Comparison of ENCODE assay signal across 5 fruit fly cellular contexts in genomic region chr3L:21886883-21887559, dm6.
TF ChIP-seq lines count a peak whose summit lies in the region.

No protein-coding gene starts in this region.

- TF ChIP-seq CTCF in whole organism, embryonic (GFP tag; optimal IDR thresholded peaks at IDR 0.05; lab: Kevin White, UChicago), result no peak

TF ChIP-seq in whole organism, adult, 20 proteins besides CTCF, POLR2A, EP300 and RAD21:
- TF ChIP-seq pad (GFP tag; optimal IDR thresholded peaks at IDR 0.05; lab: Kevin White, UChicago) (no peak), Mnt (GFP tag; optimal IDR thresholded peaks at IDR 0.05; lab: Kevin White, UChicago) (no peak), CG11617 (GFP tag; optimal IDR thresholded peaks at IDR 0.05; lab: Kevin White, UChicago) (no peak), tj (GFP tag; optimal IDR thresholded peaks at IDR 0.05; lab: Kevin White, UChicago) (peak; percentile 36), CG7045 (GFP tag; optimal IDR thresholded peaks at IDR 0.05; lab: Kevin White, UChicago) (no peak), ovo (GFP tag; optimal IDR thresholded peaks at IDR 0.05; lab: Kevin White, UChicago) (no peak), Clk (GFP tag; optimal IDR thresholded peaks at IDR 0.05; lab: Kevin White, UChicago) (no peak), CG7101 (tag; optimal IDR thresholded peaks at IDR 0.05; lab: Kevin White, UChicago) (no peak), cic (GFP tag; optimal IDR thresholded peaks at IDR 0.05; lab: Kevin White, UChicago) (peak; percentile 23), toe (GFP tag; optimal IDR thresholded peaks at IDR 0.05; lab: Kevin White, UChicago) (no peak), kay (GFP tag; lab: Kevin White, UChicago; ENCODE audit: borderline replicate concordance) (peak; percentile 90), CG33017 (tag; optimal IDR thresholded peaks at IDR 0.05; lab: Kevin White, UChicago) (no peak), CG1620 (GFP tag; optimal IDR thresholded peaks at IDR 0.05; lab: Kevin White, UChicago) (no peak), bab1 (GFP tag; optimal IDR thresholded peaks at IDR 0.05; lab: Kevin White, UChicago) (no peak)

TF ChIP-seq in whole organism, embryonic, 481 proteins besides CTCF, POLR2A, EP300 and RAD21 (continues in another document):
- no peak for TF ChIP-seq CG16863 (GFP tag; optimal IDR thresholded peaks at IDR 0.05; lab: Kevin White, UChicago)
- TF ChIP-seq Vsx1 (GFP tag; optimal IDR thresholded peaks at IDR 0.05; lab: Kevin White, UChicago), result no peak
- TF ChIP-seq Med (GFP tag; lab: Kevin White, UChicago), result peak; percentile 39
- no peak for TF ChIP-seq Spps (tag; optimal IDR thresholded peaks at IDR 0.05; lab: Kevin White, UChicago)
- no peak for TF ChIP-seq ase (GFP tag; IDR thresholded peaks at IDR 0.05; lab: Robert Waterston, UW)
- no peak for TF ChIP-seq Poxn (GFP tag; IDR thresholded peaks at IDR 0.05; lab: Robert Waterston, UW)
- TF ChIP-seq cwo (GFP tag; optimal IDR thresholded peaks at IDR 0.05; lab: Kevin White, UChicago), result peak; percentile 50
- no peak for TF ChIP-seq bigmax (GFP tag; optimal IDR thresholded peaks at IDR 0.05; lab: Kevin White, UChicago)
- TF ChIP-seq Hand (GFP tag; optimal IDR thresholded peaks at IDR 0.05; lab: Kevin White, UChicago), result no peak
- TF ChIP-seq gro (GFP tag; optimal IDR thresholded peaks at IDR 0.05; lab: Kevin White, UChicago), result peak; percentile 12
- peak; percentile 56 for TF ChIP-seq cg (GFP tag; optimal IDR thresholded peaks at IDR 0.05; lab: Kevin White, UChicago)
- TF ChIP-seq CG17568 (GFP tag; optimal IDR thresholded peaks at IDR 0.05; lab: Kevin White, UChicago), result no peak
- TF ChIP-seq CG4404 (GFP tag; IDR thresholded peaks at IDR 0.05; lab: Robert Waterston, UW), result no peak
- TF ChIP-seq run (tag; optimal IDR thresholded peaks at IDR 0.05; lab: Kevin White, UChicago), result no peak
- no peak for TF ChIP-seq odd (GFP tag; optimal IDR thresholded peaks at IDR 0.05; lab: Kevin White, UChicago)
- peak; percentile 23 for TF ChIP-seq CG13894 (tag; optimal IDR thresholded peaks at IDR 0.05; lab: Kevin White, UChicago)
- TF ChIP-seq CG4617 (GFP tag; optimal IDR thresholded peaks at IDR 0.05; lab: Kevin White, UChicago; ENCODE audit: borderline replicate concordance), result no peak
- TF ChIP-seq nau (GFP tag; optimal IDR thresholded peaks at IDR 0.05; lab: Kevin White, UChicago), result peak; percentile 15
- TF ChIP-seq fd64A (GFP tag; optimal IDR thresholded peaks at IDR 0.05; lab: Kevin White, UChicago), result no peak
- TF ChIP-seq mirr (GFP tag; optimal IDR thresholded peaks at IDR 0.05; lab: Kevin White, UChicago), result peak; percentile 71
- TF ChIP-seq CG4282 (GFP tag; optimal IDR thresholded peaks at IDR 0.05; lab: Kevin White, UChicago), result no peak

TF ChIP-seq in whole organism, prepupa, 60 proteins besides CTCF, POLR2A, EP300 and RAD21:
- no peak for TF ChIP-seq CG31627 (GFP tag; optimal IDR thresholded peaks at IDR 0.05; lab: Kevin White, UChicago)
- TF ChIP-seq Eip78C (GFP tag; lab: Kevin White, UChicago), result peak; percentile 39
- TF ChIP-seq vri (GFP tag; optimal IDR thresholded peaks at IDR 0.05; lab: Kevin White, UChicago), result peak; percentile 80
- TF ChIP-seq fkh (GFP tag; optimal IDR thresholded peaks at IDR 0.05; lab: Kevin White, UChicago), result peak; percentile 44
- no peak for TF ChIP-seq Eip93F (GFP tag; optimal IDR thresholded peaks at IDR 0.05; lab: Kevin White, UChicago)
- TF ChIP-seq OdsH (GFP tag; optimal IDR thresholded peaks at IDR 0.05; lab: Kevin White, UChicago), result no peak
- TF ChIP-seq CG1621 (tag; optimal IDR thresholded peaks at IDR 0.05; lab: Kevin White, UChicago), result no peak
- peak; percentile 85 for TF ChIP-seq svp (GFP tag; lab: Kevin White, UChicago)

TF ChIP-seq in whole organism, pupa, 21 proteins besides CTCF, POLR2A, EP300 and RAD21:
- no peak for TF ChIP-seq CG17806 (tag; optimal IDR thresholded peaks at IDR 0.05; lab: Kevin White, UChicago)
- 0 out of 3 replicates have a peak, but pooled peaks have one; percentile 36 for TF ChIP-seq CG4496 (GFP tag; IDR thresholded peaks at IDR 0.05; lab: Robert Waterston, UW)

TF ChIP-seq in whole organism, wandering third instar larva, 38 proteins besides CTCF, POLR2A, EP300 and RAD21:
- TF ChIP-seq CrebA (GFP tag; optimal IDR thresholded peaks at IDR 0.05; lab: Kevin White, UChicago; ENCODE audit: borderline replicate concordance) (no peak), tai (GFP tag; optimal IDR thresholded peaks at IDR 0.05; lab: Kevin White, UChicago) (no peak), Rel (GFP tag; optimal IDR thresholded peaks at IDR 0.05; lab: Kevin White, UChicago) (no peak), Rel (tag; optimal IDR thresholded peaks at IDR 0.05; lab: Kevin White, UChicago) (peak; percentile 88), Dfd (GFP tag; optimal IDR thresholded peaks at IDR 0.05; lab: Kevin White, UChicago) (no peak), dl (GFP tag; optimal IDR thresholded peaks at IDR 0.05; lab: Kevin White, UChicago; ENCODE audit: insufficient read depth in 1 of 2, partially characterized antibody in 2 of 2) (peak in 1 of 2 experiments; percentile 40), Dif (GFP tag; optimal IDR thresholded peaks at IDR 0.05; lab: Kevin White, UChicago; ENCODE audit: partially characterized antibody) (no peak), rgr (GFP tag; optimal IDR thresholded peaks at IDR 0.05; lab: Kevin White, UChicago) (no peak), sage (GFP tag; optimal IDR thresholded peaks at IDR 0.05; lab: Kevin White, UChicago) (peak; percentile 21), CG32264 (GFP tag; optimal IDR thresholded peaks at IDR 0.05; lab: Kevin White, UChicago) (no peak), Hr78 (GFP tag; optimal IDR thresholded peaks at IDR 0.05; lab: Kevin White, UChicago) (no peak), Hr83 (GFP tag; optimal IDR thresholded peaks at IDR 0.05; lab: Kevin White, UChicago; ENCODE audit: poor library complexity, severe bottlenecking) (no peak), Abd-B (GFP tag; optimal IDR thresholded peaks at IDR 0.05; lab: Kevin White, UChicago) (no peak), HLH106 (tag; optimal IDR thresholded peaks at IDR 0.05; lab: Kevin White, UChicago) (no peak), GATAd (GFP tag; optimal IDR thresholded peaks at IDR 0.05; lab: Kevin White, UChicago) (no peak)
